Worm (Caenorhabditis elegans) whole organism, L2 larva: ENCODE measurements around the gene bath-23.

Experiments
- C34F6.9 ChIP-seq: fragments of 150-350 bp; optimal IDR thresholded peaks from 2 replicates; lab custom pipeline; 2014; ENCODE audit warnings: missing biosample characterization, missing genetic modification characterization
- F13H6.1 ChIP-seq: sonication (generic microtip); optimal IDR thresholded peaks from 2 replicates; lab custom pipeline; 2016; ENCODE audit warnings: missing genetic modification characterization, missing compliant biosample characterization
- R02D3.7 ChIP-seq: fragments of 150-350 bp; optimal IDR thresholded peaks from 2 replicates; lab custom pipeline; 2014; ENCODE audit warnings: missing biosample characterization, missing genetic modification characterization
- Y55F3AM.14 ChIP-seq: fragments of 200-800 bp; sonication (Bioruptor generic); optimal IDR thresholded peaks from 2 replicates; lab custom pipeline; 2018; ENCODE audit warnings: mild to moderate bottlenecking, missing genetic modification characterization, missing compliant biosample characterization
- blmp-1 ChIP-seq: sonication (generic microtip); optimal IDR thresholded peaks from 2 replicates; lab custom pipeline; 2017; ENCODE audit warnings: missing genetic modification characterization, mild to moderate bottlenecking, missing compliant biosample characterization, antibody characterized with exemption, moderate library complexity; ENCODE audit not compliant: insufficient read depth
- ceh-16 ChIP-seq: fragments of 150-350 bp; optimal IDR thresholded peaks from 2 replicates; lab custom pipeline; 2014; ENCODE audit warnings: missing biosample characterization, missing genetic modification characterization
- ceh-82 ChIP-seq: fragments of 150-350 bp; optimal IDR thresholded peaks from 2 replicates; lab custom pipeline; 2014; ENCODE audit warnings: missing biosample characterization, missing genetic modification characterization
- crh-2 ChIP-seq: sonication (generic microtip); optimal IDR thresholded peaks from 2 replicates; lab custom pipeline; 2017; ENCODE audit warnings: missing biosample characterization, missing genetic modification characterization
- dmd-4 ChIP-seq: sonication (generic microtip); optimal IDR thresholded peaks from 2 replicates; lab custom pipeline; 2017; ENCODE audit warnings: missing biosample characterization, missing genetic modification characterization
- egl-27 ChIP-seq: sonication (generic microtip); optimal IDR thresholded peaks from 3 replicates; lab custom pipeline; 2017; ENCODE audit warnings: missing biosample characterization, missing genetic modification reagents, missing genetic modification characterization
- elt-3 ChIP-seq: sonication (generic microtip); optimal IDR thresholded peaks from 2 replicates; lab custom pipeline; 2017; ENCODE audit warnings: missing biosample characterization, missing genetic modification characterization
- gmeb-1 ChIP-seq: fragments of 150-350 bp; optimal IDR thresholded peaks from 2 replicates; lab custom pipeline; 2014; ENCODE audit warnings: missing biosample characterization, missing genetic modification characterization
- lin-11 ChIP-seq: fragments of 150-350 bp; sonication (generic microtip); optimal IDR thresholded peaks from 2 replicates; lab custom pipeline; 2014; ENCODE audit warnings: missing biosample characterization, missing genetic modification characterization, inconsistent platforms, mixed read lengths
- lin-13 ChIP-seq: fragments of 150-350 bp; optimal IDR thresholded peaks from 2 replicates; lab custom pipeline; 2014; ENCODE audit warnings: missing biosample characterization, missing genetic modification reagents, missing genetic modification characterization
- lin-39 ChIP-seq: fragments of 150-350 bp; optimal IDR thresholded peaks from 2 replicates; lab custom pipeline; 2014; ENCODE audit warnings: missing biosample characterization, missing genetic modification reagents, missing genetic modification characterization
- lsy-2 ChIP-seq, 2 experiments: fragments of 150-350 bp in 1 of 2; sonication (generic microtip) in 1 of 2; optimal IDR thresholded peaks; 2 replicates each; lab custom pipeline; 2014 to 2017; ENCODE audit warnings: missing biosample characterization in 2 of 2, missing genetic modification characterization in 2 of 2
- mab-5 ChIP-seq: fragments of 150-350 bp; optimal IDR thresholded peaks from 2 replicates; lab custom pipeline; 2014; ENCODE audit warnings: missing biosample characterization, missing genetic modification characterization
- mbf-1 ChIP-seq: sonication (generic microtip); optimal IDR thresholded peaks from 2 replicates; lab custom pipeline; 2017; ENCODE audit warnings: missing biosample characterization, missing genetic modification characterization
- nhr-10 ChIP-seq: sonication (generic microtip); optimal IDR thresholded peaks from 2 replicates; lab custom pipeline; 2017; ENCODE audit warnings: missing biosample characterization, missing genetic modification characterization
- nhr-12 ChIP-seq: fragments of 150-350 bp; optimal IDR thresholded peaks from 2 replicates; lab custom pipeline; 2014; ENCODE audit warnings: missing biosample characterization, missing genetic modification characterization
- nhr-237 ChIP-seq: fragments of 150-350 bp; optimal IDR thresholded peaks from 2 replicates; lab custom pipeline; 2014; ENCODE audit warnings: missing biosample characterization, missing genetic modification characterization
- nhr-25 ChIP-seq: fragments of 150-350 bp; sonication (generic microtip); optimal IDR thresholded peaks from 3 replicates; lab custom pipeline; 2014; ENCODE audit warnings: missing biosample characterization, missing genetic modification characterization
- nhr-77 ChIP-seq: fragments of 150-350 bp; optimal IDR thresholded peaks from 2 replicates; lab custom pipeline; 2014; ENCODE audit warnings: missing biosample characterization, missing genetic modification characterization
- peb-1 ChIP-seq: fragments of 150-350 bp; optimal IDR thresholded peaks from 2 replicates; lab custom pipeline; 2014; ENCODE audit warnings: missing biosample characterization, missing genetic modification characterization
- sem-4 ChIP-seq: fragments of 150-350 bp; optimal IDR thresholded peaks from 2 replicates; lab custom pipeline; 2014; ENCODE audit warnings: missing biosample characterization, missing genetic modification reagents, missing genetic modification characterization
- skn-1 ChIP-seq: sonication (generic microtip); optimal IDR thresholded peaks from 2 replicates; lab custom pipeline; 2017; ENCODE audit warnings: missing biosample characterization, missing genetic modification characterization
- sma-9 ChIP-seq, 2 experiments: fragments of 150-350 bp in 1 of 2; sonication (generic microtip) in 1 of 2; optimal IDR thresholded peaks; 2 replicates each; lab custom pipeline; 2014 to 2016; ENCODE audit warnings: missing genetic modification characterization in 2 of 2, mild to moderate bottlenecking in 1 of 2, missing biosample characterization in 1 of 2, missing compliant biosample characterization in 1 of 2, missing genetic modification reagents in 1 of 2, moderate library complexity in 1 of 2
- snpc-4 ChIP-seq: fragments of 150-350 bp; optimal IDR thresholded peaks from 2 replicates; lab custom pipeline; 2014; ENCODE audit warnings: missing biosample characterization, missing genetic modification characterization
- unc-39 ChIP-seq: fragments of 150-350 bp; optimal IDR thresholded peaks from 2 replicates; lab custom pipeline; 2014; ENCODE audit warnings: missing biosample characterization, missing genetic modification characterization
- unc-55 ChIP-seq: fragments of 150-350 bp; sonication (generic microtip); optimal IDR thresholded peaks from 3 replicates; lab custom pipeline; 2014; ENCODE audit warnings: missing biosample characterization, missing genetic modification reagents, missing genetic modification characterization
- unc-62 ChIP-seq: fragments of 150-350 bp; optimal IDR thresholded peaks from 2 replicates; lab custom pipeline; 2014; ENCODE audit warnings: missing biosample characterization, missing genetic modification reagents, missing genetic modification characterization
- zag-1 ChIP-seq: fragments of 150-350 bp; optimal IDR thresholded peaks from 2 replicates; lab custom pipeline; 2014; ENCODE audit warnings: missing biosample characterization, missing genetic modification characterization
- ztf-11 ChIP-seq: sonication (generic microtip); optimal IDR thresholded peaks from 2 replicates; lab custom pipeline; 2017; ENCODE audit warnings: missing biosample characterization, missing genetic modification characterization

Gene bath-23

DNA sequence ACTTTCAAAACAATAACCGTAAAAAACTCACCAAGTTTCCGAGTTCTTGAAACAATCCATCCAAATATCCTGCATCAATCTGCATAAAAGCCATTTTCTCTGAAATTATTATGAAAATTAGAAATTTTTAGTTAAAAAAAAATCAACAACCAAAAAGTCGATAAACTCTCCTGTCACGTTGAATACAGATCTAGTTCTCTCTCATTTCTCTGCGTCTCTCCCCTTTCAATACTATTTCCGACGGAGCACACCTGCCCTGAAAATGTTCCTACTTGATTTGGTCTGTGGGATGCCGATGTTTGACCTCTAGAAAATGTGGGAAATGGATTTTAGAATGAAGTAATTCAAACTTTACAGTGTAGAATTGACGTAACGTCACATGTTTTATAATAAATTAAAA lies 16.4 kb downstream of the bath-23 start, which contains the start of gene T06D4.6:
Gene T06D4.6 (minus strand): TSS at position 101 of the 400 bp plus-strand sequence.
- no peak for TF ChIP-seq Y55F3AM.14
- no peak for TF ChIP-seq snpc-4 (tag; lab: Kevin White, UChicago)
- no peak for TF ChIP-seq nhr-237 (tag; lab: Kevin White, UChicago)
- no peak for TF ChIP-seq ceh-16 (tag; lab: Kevin White, UChicago)
- TF ChIP-seq sma-9 (GFP tag; optimal IDR thresholded peaks at IDR 0.05; lab: Kevin White, UChicago) = no peak
- TF ChIP-seq sma-9 (tag; optimal IDR thresholded peaks at IDR 0.05; lab: Kevin White, UChicago) = no peak
- TF ChIP-seq sem-4 = no peak
- TF ChIP-seq ztf-11 (tag; lab: Kevin White, UChicago) = no peak
- TF ChIP-seq R02D3.7 (tag; lab: Kevin White, UChicago) = no peak
- TF ChIP-seq F13H6.1 (tag; lab: Kevin White, UChicago) = no peak
- no peak for TF ChIP-seq elt-3 (tag; lab: Kevin White, UChicago)
- no peak for TF ChIP-seq skn-1 (tag; lab: Kevin White, UChicago)
- TF ChIP-seq mab-5 (tag; lab: Kevin White, UChicago) = no peak
- no peak for TF ChIP-seq lin-39
- TF ChIP-seq nhr-10 (tag; lab: Kevin White, UChicago) = no peak
- no peak for TF ChIP-seq unc-39 (tag; lab: Kevin White, UChicago)
- TF ChIP-seq C34F6.9 = no peak
- TF ChIP-seq nhr-12 (tag; lab: Kevin White, UChicago) = no peak

- TF ChIP-seq nhr-237 (tag; lab: Kevin White, UChicago) (no peak), R02D3.7 (tag; lab: Kevin White, UChicago) (no peak), ceh-16 (tag; lab: Kevin White, UChicago) (no peak), nhr-10 (tag; lab: Kevin White, UChicago) (no peak), nhr-25 (no peak), zag-1 (tag; lab: Kevin White, UChicago) (no peak), unc-62 (GFP tag; lab: Kevin White, UChicago) (no peak), sem-4 (no peak), crh-2 (tag; lab: Kevin White, UChicago) (no peak)
Observed at ce11 chrII:3395484-3395883, 24.4 kb downstream of the bath-23 start, which contains the start of gene nep-20. TSS of gene nep-20 (minus strand) at chrII:3395584.

DNA sequence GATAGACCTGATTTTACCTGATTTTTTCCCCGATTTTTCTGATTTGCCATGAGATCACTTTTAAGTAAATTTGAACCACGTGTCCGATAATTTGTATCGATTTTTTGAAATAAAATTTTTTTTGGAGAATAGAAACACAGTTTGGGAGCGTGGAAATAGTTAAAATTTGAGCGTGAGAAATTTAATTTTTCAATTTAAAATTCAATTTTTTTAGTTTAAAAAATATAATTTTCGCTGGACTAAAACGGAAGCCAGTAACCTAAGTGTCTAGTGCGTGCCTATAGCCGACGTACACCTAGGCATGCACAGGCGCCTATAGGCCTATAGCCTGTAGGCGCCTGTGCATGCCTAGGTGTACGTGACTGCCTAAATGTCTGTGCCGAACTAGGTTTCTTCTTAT lies 28.1 kb downstream of the bath-23 start, which contains the start of gene nep-9:
Gene nep-9 (minus strand): TSS at position 101 of the 400 bp plus-strand sequence.
- TF ChIP-seq lin-39 = no peak
- no peak for TF ChIP-seq skn-1 (tag; lab: Kevin White, UChicago)
- TF ChIP-seq lin-11 (tag; lab: Kevin White, UChicago) = no peak
- no peak for TF ChIP-seq Y55F3AM.14
- TF ChIP-seq mbf-1 = no peak
- TF ChIP-seq F13H6.1 (tag; lab: Kevin White, UChicago) = no peak
- no peak for TF ChIP-seq gmeb-1 (tag; lab: Kevin White, UChicago)
- TF ChIP-seq unc-62 (GFP tag; lab: Kevin White, UChicago) = no peak
- TF ChIP-seq nhr-12 (tag; lab: Kevin White, UChicago) = no peak
- no peak for TF ChIP-seq unc-55 (GFP tag; lab: Kevin White, UChicago)
- no peak for TF ChIP-seq blmp-1 (tag; lab: Kevin White, UChicago)
- no peak for TF ChIP-seq crh-2 (tag; lab: Kevin White, UChicago)
- TF ChIP-seq ztf-11 (tag; lab: Kevin White, UChicago) = no peak

- TF ChIP-seq elt-3 (tag; lab: Kevin White, UChicago) = no peak
Observed at ce11 chrII:3402854-3403253, 31.7 kb downstream of the bath-23 start, which contains the start of gene nep-10. TSS of gene nep-10 (minus strand) at chrII:3402954.

DNA sequence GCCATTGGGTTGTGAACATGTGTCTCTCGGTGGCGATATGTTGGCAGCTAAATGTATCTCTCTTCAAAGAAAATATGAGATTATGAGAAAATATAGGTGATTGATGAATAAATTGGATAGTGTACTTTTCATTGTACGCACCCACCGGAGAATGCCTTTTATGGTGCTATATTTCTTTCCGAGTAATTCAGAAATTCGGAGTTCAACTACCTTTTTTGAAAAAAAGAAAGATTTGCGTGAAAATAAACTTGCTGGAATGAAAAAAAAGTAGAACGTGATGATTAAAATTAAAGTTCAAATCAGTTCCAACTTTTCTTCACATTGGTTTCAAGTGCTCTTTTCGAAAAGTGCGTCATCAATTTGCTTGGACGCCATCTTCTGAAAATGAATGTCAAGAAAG lies 32.4 kb downstream of the bath-23 start, which contains the start of gene nep-8:
Gene nep-8 (plus strand): TSS at position 301 of the 400 bp plus-strand sequence.
- TF ChIP-seq lin-39 (no peak), skn-1 (tag; lab: Kevin White, UChicago) (no peak), lsy-2 (tag; optimal IDR thresholded peaks at IDR 0.05; lab: Kevin White, UChicago) (no peak), crh-2 (tag; lab: Kevin White, UChicago) (no peak), Y55F3AM.14 (no peak), nhr-77 (tag; lab: Kevin White, UChicago) (no peak), dmd-4 (tag; lab: Kevin White, UChicago) (no peak), nhr-237 (tag; lab: Kevin White, UChicago) (no peak), ceh-82 (tag; lab: Kevin White, UChicago) (no peak), gmeb-1 (tag; lab: Kevin White, UChicago) (no peak), C34F6.9 (no peak), lin-13 (GFP tag; lab: Kevin White, UChicago) (no peak), elt-3 (tag; lab: Kevin White, UChicago) (no peak), F13H6.1 (tag; lab: Kevin White, UChicago) (no peak), peb-1 (tag; lab: Kevin White, UChicago) (no peak), mbf-1 (no peak), egl-27 (tag; lab: Kevin White, UChicago) (no peak), nhr-10 (tag; lab: Kevin White, UChicago) (no peak), ztf-11 (tag; lab: Kevin White, UChicago) (no peak)
